Worm (Caenorhabditis elegans): Measurements from ENCODE around the gene cgr-1.

cgr-1 gene

DNA sequence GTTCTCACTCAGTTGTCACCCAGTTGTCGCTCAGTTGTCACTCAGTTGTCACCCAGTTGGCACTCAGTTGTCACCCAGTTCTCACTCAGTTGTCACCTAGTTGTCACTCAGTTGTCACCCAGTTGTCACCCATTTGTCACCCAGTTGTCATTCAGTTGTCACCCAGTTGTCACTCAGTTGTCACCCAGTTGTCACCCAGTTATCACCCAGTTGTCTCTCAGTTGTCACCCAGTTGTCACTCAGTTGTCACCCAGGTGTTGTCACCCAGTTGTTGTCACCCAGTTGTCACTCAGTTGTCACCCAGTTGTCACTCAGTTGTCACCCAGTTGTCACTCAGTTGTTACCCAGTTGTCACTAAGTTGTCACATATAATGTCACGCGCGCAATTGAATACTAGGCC, 31.3 kb upstream of the cgr-1 start:
- TF ChIP-seq mdl-1 (tag; optimal IDR thresholded peaks at IDR 0.05) (no peak), lin-39 (tag; optimal IDR thresholded peaks at IDR 0.05) (no peak), ztf-11 (tag; optimal IDR thresholded peaks at IDR 0.05) (no peak), daf-12 (tag; optimal IDR thresholded peaks at IDR 0.05) (no peak), ztf-4 (tag; optimal IDR thresholded peaks at IDR 0.05) (no peak), ZK546.5 (tag; optimal IDR thresholded peaks at IDR 0.05) (no peak), egl-27 (tag; optimal IDR thresholded peaks at IDR 0.05) (no peak), ceh-16 (tag; optimal IDR thresholded peaks at IDR 0.05) (no peak), lsy-12 (tag; optimal IDR thresholded peaks at IDR 0.05) (no peak), nhr-43 (tag; optimal IDR thresholded peaks at IDR 0.05; ENCODE audit: poor library complexity, severe bottlenecking) (no peak), nhr-67 (tag; optimal IDR thresholded peaks at IDR 0.05) (no peak), nhr-237 (tag; optimal IDR thresholded peaks at IDR 0.05) (no peak), fkh-10 (GFP tag; optimal IDR thresholded peaks at IDR 0.05) (no peak), snpc-4 (tag; optimal IDR thresholded peaks at IDR 0.05) (no peak), nhr-12 (tag; optimal IDR thresholded peaks at IDR 0.05) (no peak)

DNA sequence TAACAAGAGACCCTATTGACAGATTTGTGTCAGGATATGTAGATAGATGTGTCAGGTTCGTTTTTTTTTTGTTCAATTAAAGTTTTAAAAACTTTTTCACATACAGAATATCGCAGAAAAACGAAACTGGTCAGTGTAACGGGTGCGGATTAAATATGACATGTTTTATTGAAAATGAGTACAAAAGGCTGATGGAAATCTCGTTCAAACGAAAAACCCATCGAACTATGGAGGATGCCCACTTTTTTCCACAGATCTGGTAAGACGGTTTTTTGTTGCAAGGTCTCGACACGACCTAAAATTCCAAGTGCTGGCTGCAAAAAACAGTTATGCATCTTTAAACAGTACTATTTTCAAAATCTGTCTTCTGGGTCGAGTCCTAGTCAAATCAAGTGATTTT, 29.8 kb upstream of the cgr-1 start:
- no peak for TF ChIP-seq nhr-237 (tag; optimal IDR thresholded peaks at IDR 0.05)
- TF ChIP-seq ama-1 (optimal IDR thresholded peaks at IDR 0.05): no peak
- no peak for TF ChIP-seq mdl-1 (tag; optimal IDR thresholded peaks at IDR 0.05)

DNA sequence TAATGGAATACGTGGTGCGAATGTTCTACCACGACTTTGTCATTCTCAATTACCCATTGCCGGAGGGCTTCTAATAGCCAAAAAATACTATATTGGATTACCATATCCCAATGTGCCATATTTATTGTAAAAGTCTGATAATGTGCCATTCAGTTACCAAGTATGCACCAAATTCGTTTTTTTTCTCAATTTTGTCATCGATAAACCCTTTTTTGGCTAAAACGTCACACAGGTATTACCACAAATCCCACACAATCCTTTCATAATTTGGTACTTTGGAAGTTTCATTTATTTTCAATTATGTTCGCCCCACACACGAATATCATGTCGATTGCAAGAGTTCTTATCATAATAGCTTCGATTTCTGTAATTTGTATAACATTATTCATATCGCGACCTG, 27.8 kb upstream of the cgr-1 start, which contains the start of gene vep-2:
vep-2 (plus strand) TSS at position 301 of the 400 bp plus-strand sequence.
- TF ChIP-seq jun-1 (tag; optimal IDR thresholded peaks at IDR 0.05) (no peak), unc-62 (GFP tag; optimal IDR thresholded peaks at IDR 0.05) (no peak), nhr-25 (tag; optimal IDR thresholded peaks at IDR 0.05) (no peak), zag-1 (tag; optimal IDR thresholded peaks at IDR 0.05) (no peak), nhr-43 (tag; optimal IDR thresholded peaks at IDR 0.05; ENCODE audit: poor library complexity, severe bottlenecking) (no peak), lsy-12 (tag; optimal IDR thresholded peaks at IDR 0.05) (no peak), lin-39 (tag; optimal IDR thresholded peaks at IDR 0.05) (no peak), nhr-67 (tag; optimal IDR thresholded peaks at IDR 0.05) (no peak), ceh-28 (tag; optimal IDR thresholded peaks at IDR 0.05) (no peak), mml-1 (tag; optimal IDR thresholded peaks at IDR 0.05) (no peak), nhr-28 (tag; optimal IDR thresholded peaks at IDR 0.05) (no peak), hmg-11 (tag; optimal IDR thresholded peaks at IDR 0.05) (no peak), fos-1 (tag; optimal IDR thresholded peaks at IDR 0.05) (no peak), nhr-12 (tag; optimal IDR thresholded peaks at IDR 0.05) (no peak), elt-1 (tag; optimal IDR thresholded peaks at IDR 0.05) (no peak), ceh-9 (tag; optimal IDR thresholded peaks at IDR 0.05) (no peak), pqm-1 (tag; optimal IDR thresholded peaks at IDR 0.05) (no peak), nhr-23 (tag; optimal IDR thresholded peaks at IDR 0.05) (no peak), fkh-2 (tag; optimal IDR thresholded peaks at IDR 0.05) (no peak), ceh-82 (tag; optimal IDR thresholded peaks at IDR 0.05) (no peak)

DNA sequence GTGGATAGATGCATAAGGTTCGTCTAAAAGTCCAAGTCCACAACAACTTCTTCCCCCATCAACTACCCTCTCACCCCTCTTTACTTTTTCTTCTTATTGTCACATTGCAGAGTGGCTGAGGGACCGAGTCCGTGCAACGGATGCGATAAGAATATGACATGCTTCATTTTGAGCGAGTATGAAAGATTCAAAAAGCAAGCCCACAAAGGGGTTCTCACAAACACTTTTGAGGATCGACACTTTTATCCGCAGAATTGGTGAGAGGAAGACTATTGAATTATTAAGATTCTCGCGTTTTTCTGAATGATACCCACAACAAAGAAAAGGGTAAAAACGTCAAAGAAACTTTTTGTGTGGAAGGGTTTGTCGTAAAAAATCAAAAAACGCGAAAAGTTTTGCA, 25.3 kb upstream of the cgr-1 start:
- no peak for TF ChIP-seq unc-39 (tag; optimal IDR thresholded peaks at IDR 0.05)
- no peak for TF ChIP-seq aly-2 (tag; optimal IDR thresholded peaks at IDR 0.05)
- no peak for TF ChIP-seq ama-1 (optimal IDR thresholded peaks at IDR 0.05)
- TF ChIP-seq nfya-1 (tag; optimal IDR thresholded peaks at IDR 0.05; ENCODE audit: insufficient read depth): no peak
- TF ChIP-seq fkh-2 (tag; optimal IDR thresholded peaks at IDR 0.05): no peak
- TF ChIP-seq ceh-28 (tag; optimal IDR thresholded peaks at IDR 0.05): no peak
- TF ChIP-seq nhr-23 (tag; optimal IDR thresholded peaks at IDR 0.05): no peak
- no peak for TF ChIP-seq ceh-82 (tag; optimal IDR thresholded peaks at IDR 0.05)
- TF ChIP-seq ztf-11 (tag; optimal IDR thresholded peaks at IDR 0.05): no peak
- TF ChIP-seq ceh-16 (tag; optimal IDR thresholded peaks at IDR 0.05): no peak
- no peak for TF ChIP-seq nhr-76 (tag; optimal IDR thresholded peaks at IDR 0.05)
- TF ChIP-seq nhr-77 (tag; optimal IDR thresholded peaks at IDR 0.05): no peak
- TF ChIP-seq skn-1 (tag; optimal IDR thresholded peaks at IDR 0.05): no peak
- TF ChIP-seq ztf-4 (tag; optimal IDR thresholded peaks at IDR 0.05): no peak
- no peak for TF ChIP-seq R02D3.7 (tag; optimal IDR thresholded peaks at IDR 0.05)
- TF ChIP-seq egl-5 (tag; optimal IDR thresholded peaks at IDR 0.05): no peak
- TF ChIP-seq elt-2 (tag; optimal IDR thresholded peaks at IDR 0.05): no peak
